Worm (Caenorhabditis elegans) whole organism, young adult: Measurements from ENCODE around the gene F46C3.2.
A peak's percentile ranks its signal among the peaks of the same experiment; 100 is the strongest.

Experiments used
- F10E7.11 ChIP-seq: sonication (generic microtip); optimal IDR thresholded peaks from 2 replicates; lab custom pipeline; 2017; ENCODE audit warnings: mild to moderate bottlenecking, missing genetic modification characterization, moderate library complexity, missing compliant biosample characterization
- F39B2.1 ChIP-seq: fragments of 200-800 bp; sonication (Bioruptor generic); IDR thresholded peaks from 2 replicates; pipeline ENCODE4 v1.3.6; 2022; ENCODE audit warnings: missing genetic modification reagents, missing genetic modification characterization, missing compliant biosample characterization
- F49E8.2 ChIP-seq: sonication (generic microtip); optimal IDR thresholded peaks from 3 replicates; lab custom pipeline; 2017; ENCODE audit warnings: missing genetic modification characterization, mild to moderate bottlenecking, missing compliant biosample characterization, antibody characterized with exemption, moderate library complexity; ENCODE audit not compliant: insufficient read depth
- F52B5.7 ChIP-seq: sonication (generic microtip); optimal IDR thresholded peaks from 2 replicates; lab custom pipeline; 2016; ENCODE audit warnings: mild to moderate bottlenecking, missing genetic modification characterization, missing compliant biosample characterization
- F57A8.1 ChIP-seq: fragments of 200-800 bp; sonication (Bioruptor generic); optimal IDR thresholded peaks from 2 replicates; lab custom pipeline; 2018; ENCODE audit warnings: mild to moderate bottlenecking, missing genetic modification characterization, moderate library complexity, missing compliant biosample characterization
- Y53F4B.3 ChIP-seq: fragments of 200-800 bp; sonication (Bioruptor generic); IDR thresholded peaks from 2 replicates; pipeline ENCODE4 v1.3.6; 2022; ENCODE audit warnings: missing genetic modification reagents, missing genetic modification characterization, missing compliant biosample characterization
- Y67H2A.10 ChIP-seq: fragments of 200-800 bp; sonication (Bioruptor generic); conservative IDR thresholded peaks from 2 replicates; pipeline ENCODE4 v1.3.6; 2022; ENCODE audit warnings: missing genetic modification reagents, missing genetic modification characterization, missing compliant biosample characterization
- ZK185.1 ChIP-seq: sonication (generic microtip); optimal IDR thresholded peaks from 2 replicates; lab custom pipeline; 2016; ENCODE audit warnings: mild to moderate bottlenecking, missing genetic modification characterization, missing compliant biosample characterization; ENCODE audit not compliant: poor library complexity, severe bottlenecking
- atf-7 ChIP-seq: sonication (generic microtip); optimal IDR thresholded peaks from 2 replicates; lab custom pipeline; 2017; ENCODE audit warnings: mild to moderate bottlenecking, missing genetic modification characterization, missing compliant biosample characterization
- attf-3 ChIP-seq: fragments of 200-800 bp; sonication (Bioruptor generic); conservative IDR thresholded peaks from 2 replicates; pipeline ENCODE4 v1.3.6; 2022; ENCODE audit warnings: missing genetic modification reagents, missing genetic modification characterization, missing compliant biosample characterization
- attf-5 ChIP-seq: fragments of 200-800 bp; sonication (Bioruptor generic); optimal IDR thresholded peaks from 2 replicates; lab custom pipeline; 2018; ENCODE audit warnings: mild to moderate bottlenecking, missing genetic modification characterization, missing compliant biosample characterization
- bed-2 ChIP-seq: fragments of 200-800 bp; sonication (Bioruptor generic); IDR thresholded peaks from 2 replicates; pipeline ENCODE4 v1.3.6; 2022; ENCODE audit warnings: missing genetic modification reagents, missing genetic modification characterization, missing compliant biosample characterization
- ceh-40 ChIP-seq: fragments of 200-800 bp; sonication (Bioruptor generic); IDR thresholded peaks from 2 replicates; pipeline ENCODE4 v1.3.6; 2022; ENCODE audit warnings: missing genetic modification characterization, missing compliant biosample characterization
- ceh-58 ChIP-seq: fragments of 200-800 bp; sonication (Bioruptor generic); IDR thresholded peaks from 2 replicates; pipeline ENCODE4 v1.3.6; 2022; ENCODE audit warnings: missing genetic modification characterization, missing compliant biosample characterization
- ceh-79 ChIP-seq: sonication (generic microtip); optimal IDR thresholded peaks from 2 replicates; lab custom pipeline; 2017; ENCODE audit warnings: mild to moderate bottlenecking, missing genetic modification characterization, missing compliant biosample characterization
- die-1 ChIP-seq: sonication (generic microtip); optimal IDR thresholded peaks from 2 replicates; lab custom pipeline; 2016; ENCODE audit warnings: missing genotype, mild to moderate bottlenecking, missing genetic modification characterization, missing compliant biosample characterization
- egrh-3 ChIP-seq: fragments of 200-800 bp; sonication (Bioruptor generic); IDR thresholded peaks from 2 replicates; pipeline ENCODE4 v1.3.6; 2022; ENCODE audit warnings: missing genetic modification reagents, missing genetic modification characterization, missing compliant biosample characterization
- ets-4 ChIP-seq: fragments of 200-800 bp; sonication (Bioruptor generic); optimal IDR thresholded peaks from 2 replicates; lab custom pipeline; 2018; ENCODE audit warnings: mild to moderate bottlenecking, missing genetic modification characterization, missing compliant biosample characterization
- fkh-3 ChIP-seq: sonication (generic microtip); optimal IDR thresholded peaks from 2 replicates; lab custom pipeline; 2016; ENCODE audit warnings: mild to moderate bottlenecking, missing genetic modification characterization, missing compliant biosample characterization
- hlh-12 ChIP-seq: sonication (generic microtip); optimal IDR thresholded peaks from 2 replicates; lab custom pipeline; 2016; ENCODE audit warnings: missing genetic modification characterization, missing compliant biosample characterization
- hmg-1.2 ChIP-seq: fragments of 200-800 bp; sonication (Bioruptor generic); IDR thresholded peaks from 2 replicates; pipeline ENCODE4 v1.3.6; 2022; ENCODE audit warnings: missing genetic modification reagents, missing genetic modification characterization, missing compliant biosample characterization
- hmg-20 ChIP-seq: fragments of 200-800 bp; sonication (Bioruptor generic); IDR thresholded peaks from 2 replicates; pipeline ENCODE4 v1.3.6; 2022; ENCODE audit warnings: missing genetic modification reagents, missing genetic modification characterization, missing compliant biosample characterization
- hrde-1 ChIP-seq: sonication (generic microtip); optimal IDR thresholded peaks from 2 replicates; lab custom pipeline; 2016; ENCODE audit warnings: missing genetic modification characterization, mild to moderate bottlenecking, missing compliant biosample characterization, moderate library complexity, missing genotype, missing genetic modification reagents, borderline replicate concordance
- let-526 ChIP-seq: fragments of 200-800 bp; sonication (Bioruptor generic); IDR thresholded peaks from 2 replicates; pipeline ENCODE4 v1.3.6; 2022; ENCODE audit warnings: missing genetic modification reagents, missing genetic modification characterization, missing compliant biosample characterization
- let-607 ChIP-seq, 2 experiments: fragments of 200-800 bp in 1 of 2; sonication (Bioruptor generic) in 1 of 2; sonication (generic microtip) in 1 of 2; optimal IDR thresholded peaks; 2 replicates each; lab custom pipeline; 2016 to 2018; ENCODE audit warnings: mild to moderate bottlenecking in 2 of 2, missing compliant biosample characterization in 2 of 2, missing genetic modification characterization in 2 of 2, moderate library complexity in 2 of 2, missing genotype in 1 of 2
- lin-26 ChIP-seq: fragments of 200-800 bp; sonication (Bioruptor generic); IDR thresholded peaks from 2 replicates; pipeline ENCODE4 v1.3.6; 2022; ENCODE audit warnings: missing genetic modification reagents, missing genetic modification characterization, missing compliant biosample characterization
- lin-35 ChIP-seq, 3 experiments: fragments of 150-350 bp in 2 of 3; sonication (generic microtip) in 1 of 3; optimal IDR thresholded peaks; 2 replicates each; lab custom pipeline; 2014 to 2018; ENCODE audit warnings: missing biosample characterization in 3 of 3, missing genetic modification characterization in 3 of 3, missing genetic modification reagents in 3 of 3
- lin-40 ChIP-seq: sonication (generic microtip); optimal IDR thresholded peaks from 2 replicates; lab custom pipeline; 2016; ENCODE audit warnings: missing genetic modification characterization, mild to moderate bottlenecking, missing compliant biosample characterization, missing genotype, missing genetic modification reagents
- lsy-27 ChIP-seq: sonication (generic microtip); optimal IDR thresholded peaks from 2 replicates; lab custom pipeline; 2017; ENCODE audit warnings: missing genetic modification characterization, mild to moderate bottlenecking, missing compliant biosample characterization, antibody characterized with exemption, missing genotype, borderline replicate concordance; ENCODE audit not compliant: insufficient read depth
- madf-8 ChIP-seq: fragments of 200-800 bp; sonication (Bioruptor generic); conservative IDR thresholded peaks from 2 replicates; pipeline ENCODE4 v1.3.6; 2022; ENCODE audit warnings: missing genetic modification reagents, missing genetic modification characterization, missing compliant biosample characterization
- nhr-120 ChIP-seq: fragments of 200-800 bp; sonication (Bioruptor generic); IDR thresholded peaks from 2 replicates; pipeline ENCODE4 v1.3.6; 2022; ENCODE audit warnings: missing genetic modification characterization, missing compliant biosample characterization
- nhr-80 ChIP-seq: sonication (generic microtip); optimal IDR thresholded peaks from 2 replicates; lab custom pipeline; 2016; ENCODE audit warnings: missing genetic modification characterization, missing compliant biosample characterization
- pbrm-1 ChIP-seq: fragments of 200-800 bp; sonication (Bioruptor generic); IDR thresholded peaks from 2 replicates; pipeline ENCODE4 v1.3.6; 2022; ENCODE audit warnings: missing genetic modification reagents, missing genetic modification characterization, missing compliant biosample characterization
- pha-4 ChIP-seq: fragments of 150-350 bp; sonication (generic microtip); optimal IDR thresholded peaks from 2 replicates; lab custom pipeline; 2014; ENCODE audit warnings: missing biosample characterization, missing genetic modification reagents, missing genetic modification characterization
- rec-8 ChIP-seq, 2 experiments: sonication (generic microtip); optimal IDR thresholded peaks; 2 replicates each; lab custom pipeline; 2016; ENCODE audit warnings: mild to moderate bottlenecking in 2 of 2, missing genetic modification characterization in 2 of 2, missing genetic modification reagents in 2 of 2, missing genotype in 2 of 2, missing biosample characterization in 1 of 2, missing compliant biosample characterization in 1 of 2, moderate library complexity in 1 of 2
- sdz-38 ChIP-seq: sonication (generic microtip); optimal IDR thresholded peaks from 2 replicates; lab custom pipeline; 2016; ENCODE audit warnings: missing genotype, missing genetic modification characterization, missing compliant biosample characterization
- snpc-1.1 ChIP-seq: sonication (generic microtip); optimal IDR thresholded peaks from 2 replicates; lab custom pipeline; 2017; ENCODE audit warnings: missing genetic modification characterization, mild to moderate bottlenecking, missing compliant biosample characterization, antibody characterized with exemption, moderate library complexity, missing genotype, missing genetic modification reagents; ENCODE audit not compliant: insufficient read depth
- snpc-1.3 ChIP-seq: sonication (generic microtip); optimal IDR thresholded peaks from 2 replicates; lab custom pipeline; 2017; ENCODE audit warnings: missing genetic modification characterization, mild to moderate bottlenecking, missing compliant biosample characterization, antibody characterized with exemption, moderate library complexity, missing genotype, missing genetic modification reagents; ENCODE audit not compliant: insufficient read depth
- snpc-3.4 ChIP-seq: sonication (generic microtip); optimal IDR thresholded peaks from 2 replicates; lab custom pipeline; 2017; ENCODE audit warnings: missing genetic modification characterization, mild to moderate bottlenecking, missing compliant biosample characterization, antibody characterized with exemption, moderate library complexity, missing genotype, missing genetic modification reagents
- tbp1 ChIP-seq: fragments of 200-800 bp; sonication (Bioruptor generic); optimal IDR thresholded peaks from 2 replicates; lab custom pipeline; 2018; ENCODE audit warnings: mild to moderate bottlenecking, missing genetic modification characterization, missing compliant biosample characterization
- xnd-1 ChIP-seq: sonication (generic microtip); optimal IDR thresholded peaks from 2 replicates; lab custom pipeline; 2016; ENCODE audit warnings: missing genotype, missing genetic modification reagents, missing genetic modification characterization, missing compliant biosample characterization
- ztf-3 ChIP-seq: fragments of 200-800 bp; sonication (Bioruptor generic); optimal IDR thresholded peaks from 2 replicates; lab custom pipeline; 2018; ENCODE audit warnings: mild to moderate bottlenecking, missing genetic modification characterization, missing compliant biosample characterization

Gene F46C3.2

ce11 chrX:11465215-11465614, 46.6 kb upstream of the F46C3.2 start, which contains the start of gene lin-14 (continued):
- TF ChIP-seq egrh-3 (GFP tag; lab: Robert Waterston, UW), result no peak
- TF ChIP-seq snpc-3.4 (tag; lab: Kevin White, UChicago), result no peak
- no peak for TF ChIP-seq snpc-1.3
- TF ChIP-seq nhr-120 (GFP tag; lab: Robert Waterston, UW), result no peak
- TF ChIP-seq F49E8.2 (tag; lab: Kevin White, UChicago), result no peak
- TF ChIP-seq hlh-12, result no peak
- TF ChIP-seq ZK185.1, result peak; percentile 52
- TF ChIP-seq ceh-79 (tag; lab: Kevin White, UChicago), result no peak
- TF ChIP-seq let-526 (GFP tag; lab: Robert Waterston, UW), result no peak
- TF ChIP-seq xnd-1 (tag; lab: Kevin White, UChicago), result no peak
- no peak for TF ChIP-seq attf-3 (GFP tag; lab: Robert Waterston, UW)
- TF ChIP-seq pha-4, result no peak
- no peak for TF ChIP-seq ceh-40 (GFP tag; lab: Robert Waterston, UW)
- no peak for TF ChIP-seq snpc-1.1 (tag; lab: Kevin White, UChicago)
- TF ChIP-seq Y53F4B.3 (GFP tag; lab: Robert Waterston, UW), result no peak
- TF ChIP-seq Y67H2A.10 (GFP tag; lab: Robert Waterston, UW), result no peak
- no peak for TF ChIP-seq bed-2
- TF ChIP-seq F39B2.1 (GFP tag; lab: Robert Waterston, UW), result no peak
- peak; percentile 59 for TF ChIP-seq nhr-80 (tag; lab: Kevin White, UChicago)
- no peak for TF ChIP-seq F52B5.7 (tag; lab: Kevin White, UChicago)
- peak; percentile 76 for TF ChIP-seq lin-40
- TF ChIP-seq attf-5 (GFP tag; lab: Kevin White, UChicago), result peak; percentile 1
- no peak for TF ChIP-seq F57A8.1 (GFP tag; lab: Kevin White, UChicago)
- no peak for TF ChIP-seq hrde-1
- TF ChIP-seq die-1 (tag; lab: Kevin White, UChicago), result no peak
- no peak for TF ChIP-seq lsy-27 (tag; lab: Kevin White, UChicago)
- TF ChIP-seq let-607 (tag; optimal IDR thresholded peaks at IDR 0.05; lab: Kevin White, UChicago), result no peak
- no peak for TF ChIP-seq ets-4 (GFP tag; lab: Kevin White, UChicago)
- no peak for TF ChIP-seq fkh-3
- no peak for TF ChIP-seq madf-8 (GFP tag; lab: Robert Waterston, UW)
- TF ChIP-seq pbrm-1 (GFP tag; lab: Robert Waterston, UW), result no peak
- peak; percentile 15 for TF ChIP-seq tbp1 (GFP tag; lab: Kevin White, UChicago)
- no peak for TF ChIP-seq ceh-58 (GFP tag; lab: Robert Waterston, UW)
- peak; percentile 73; the same call in 1 of the 2 replicates for TF ChIP-seq hmg-1.2 (GFP tag; lab: Robert Waterston, UW)
- TF ChIP-seq rec-8 (tag; optimal IDR thresholded peaks at IDR 0.05; lab: Kevin White, UChicago), result no peak
- TF ChIP-seq ztf-3 (GFP tag; lab: Kevin White, UChicago), result no peak
- TF ChIP-seq lin-26 (GFP tag; lab: Robert Waterston, UW), result no peak
- TF ChIP-seq lin-35 (GFP tag; optimal IDR thresholded peaks at IDR 0.05; lab: Kevin White, UChicago), result no peak
- TF ChIP-seq atf-7 (tag; lab: Kevin White, UChicago), result peak; percentile 5
- TF ChIP-seq hmg-20 (GFP tag; lab: Robert Waterston, UW), result no peak
- no peak for TF ChIP-seq sdz-38 (tag; lab: Kevin White, UChicago)
- TF ChIP-seq F10E7.11 (tag; lab: Kevin White, UChicago), result no peak
